Fruit fly (Drosophila melanogaster): ENCODE results near the gene msk.

Gene msk

dm6 chr3L:8091650-8092068, 24.3 kb upstream of the msk start, which contains the start of gene CG7565 (continued):
- TF ChIP-seq CG31441 (GFP tag; IDR thresholded peaks at IDR 0.05) (no peak; the same call in 1 of the 2 replicates), Sin3A (optimal IDR thresholded peaks at IDR 0.05) (no peak), psq (GFP tag; optimal IDR thresholded peaks at IDR 0.05) (no peak), Ptx1 (GFP tag; IDR thresholded peaks at IDR 0.05) (no peak), zf30C (GFP tag; optimal IDR thresholded peaks at IDR 0.05) (no peak), HHEX (GFP tag; optimal IDR thresholded peaks at IDR 0.05) (peak; percentile 4), unc-4 (GFP tag; IDR thresholded peaks at IDR 0.05; ENCODE audit: partially characterized antibody) (peak; percentile 48; the same call in 1 of the 2 replicates), CG17612 (GFP tag; IDR thresholded peaks at IDR 0.05) (no peak), Fer2 (tag; optimal IDR thresholded peaks at IDR 0.05) (no peak), Drgx (GFP tag; IDR thresholded peaks at IDR 0.05) (0 out of 2 replicates have a peak, but pooled peaks have one; percentile 12), CG13424 (tag; optimal IDR thresholded peaks at IDR 0.05) (no peak), wdn (GFP tag; IDR thresholded peaks at IDR 0.05) (0 out of 2 replicates have a peak, but pooled peaks have one; percentile 15), Opbp (GFP tag; IDR thresholded peaks at IDR 0.05; ENCODE audit: partially characterized antibody) (peak; percentile 56; the same call in 2 of the 3 replicates), pzg (GFP tag; optimal IDR thresholded peaks at IDR 0.05) (peak; percentile 81), bcd (GFP tag; optimal IDR thresholded peaks at IDR 0.05) (no peak), pan (optimal IDR thresholded peaks at IDR 0.05) (no peak), pan (GFP tag; optimal IDR thresholded peaks at IDR 0.05 in 1 of 2, IDR thresholded peaks at IDR 0.05 in 1 of 2) (peak in 1 of 2 experiments; percentile 28), zen2 (GFP tag; IDR thresholded peaks at IDR 0.05; ENCODE audit: partially characterized antibody) (peak; percentile 32; the same call in 1 of the 3 replicates), croc (GFP tag; conservative IDR thresholded peaks at IDR 0.05) (no peak), Bdp1 (GFP tag; optimal IDR thresholded peaks at IDR 0.05) (no peak), eyg (GFP tag; optimal IDR thresholded peaks at IDR 0.05) (no peak), ase (GFP tag; IDR thresholded peaks at IDR 0.05) (no peak), Awh (GFP tag; IDR thresholded peaks at IDR 0.05) (no peak), br (optimal IDR thresholded peaks at IDR 0.05) (no peak), CG1832 (GFP tag; optimal IDR thresholded peaks at IDR 0.05) (no peak), gce (GFP tag; IDR thresholded peaks at IDR 0.05) (no peak), pfk (GFP tag; optimal IDR thresholded peaks at IDR 0.05) (peak; percentile 39), otp (GFP tag; IDR thresholded peaks at IDR 0.05) (0 out of 3 replicates have a peak, but pooled peaks have one; percentile 5), sr (GFP tag; IDR thresholded peaks at IDR 0.05) (no peak), toy (GFP tag; IDR thresholded peaks at IDR 0.05) (no peak), sima (GFP tag; optimal IDR thresholded peaks at IDR 0.05) (no peak), CG11695 (GFP tag; IDR thresholded peaks at IDR 0.05) (0 out of 3 replicates have a peak, but pooled peaks have one; percentile 13), CG14441 (GFP tag; IDR thresholded peaks at IDR 0.05) (no peak), CG2202 (tag; optimal IDR thresholded peaks at IDR 0.05) (no peak), CG1647 (GFP tag; optimal IDR thresholded peaks at IDR 0.05) (peak; percentile 26), aop (GFP tag; IDR thresholded peaks at IDR 0.05) (0 out of 2 replicates have a peak, but pooled peaks have one; percentile 48), slp2 (GFP tag; optimal IDR thresholded peaks at IDR 0.05) (no peak), dmrt11E (tag; optimal IDR thresholded peaks at IDR 0.05) (no peak), CG7357 (GFP tag; IDR thresholded peaks at IDR 0.05) (no peak), repo (GFP tag; optimal IDR thresholded peaks at IDR 0.05) (no peak), Ada2b (GFP tag; IDR thresholded peaks at IDR 0.05) (no peak), jigr1 (GFP tag; IDR thresholded peaks at IDR 0.05) (no peak), CG6683 (GFP tag; optimal IDR thresholded peaks at IDR 0.05) (peak; percentile 14), CG4328 (GFP tag; optimal IDR thresholded peaks at IDR 0.05) (peak; percentile 40), CG16863 (GFP tag; optimal IDR thresholded peaks at IDR 0.05) (no peak), Sox102F (GFP tag; optimal IDR thresholded peaks at IDR 0.05) (no peak), CG7987 (GFP tag; optimal IDR thresholded peaks at IDR 0.05) (peak; percentile 63), CG4424 (GFP tag; optimal IDR thresholded peaks at IDR 0.05) (peak; percentile 17), Lpt (GFP tag; optimal IDR thresholded peaks at IDR 0.05) (no peak), cg (GFP tag; optimal IDR thresholded peaks at IDR 0.05) (no peak), CG6254 (GFP tag; optimal IDR thresholded peaks at IDR 0.05) (no peak), E2f1 (GFP tag; IDR thresholded peaks at IDR 0.05) (no peak)

Data from whole organism, embryonic.